Worm (Caenorhabditis elegans) whole organism, L1 larva: ENCODE measurements around the gene C35A5.6.
A peak's percentile ranks its signal among the peaks of the same experiment; 100 is the strongest.

Source experiments
- C34B4.2 ChIP-seq: sonication (generic microtip); optimal IDR thresholded peaks from 2 replicates; lab custom pipeline; 2017; ENCODE audit warnings: mild to moderate bottlenecking, missing genetic modification characterization, missing compliant biosample characterization
- alr-1 ChIP-seq: fragments of 200-800 bp; sonication (Bioruptor generic); optimal IDR thresholded peaks from 2 replicates; lab custom pipeline; 2018; ENCODE audit warnings: borderline replicate concordance, mild to moderate bottlenecking, missing genetic modification characterization, missing compliant biosample characterization
- aly-2 ChIP-seq: fragments of 150-350 bp; optimal IDR thresholded peaks from 2 replicates; lab custom pipeline; 2014; ENCODE audit warnings: missing biosample characterization, missing genetic modification characterization
- ceh-82 ChIP-seq, 3 experiments: fragments of 150-350 bp in 1 of 3; sonication (generic microtip) in 2 of 3; optimal IDR thresholded peaks; 2 replicates each; lab custom pipeline; 2014 to 2017; ENCODE audit warnings: missing biosample characterization in 3 of 3, missing genetic modification characterization in 3 of 3
- irx-1 ChIP-seq: sonication (generic microtip); optimal IDR thresholded peaks from 2 replicates; lab custom pipeline; 2016; ENCODE audit warnings: missing genetic modification characterization, missing compliant biosample characterization
- nhr-76 ChIP-seq: sonication (generic microtip); optimal IDR thresholded peaks from 2 replicates; lab custom pipeline; 2017; ENCODE audit warnings: missing biosample characterization, missing genetic modification characterization

DNA sequence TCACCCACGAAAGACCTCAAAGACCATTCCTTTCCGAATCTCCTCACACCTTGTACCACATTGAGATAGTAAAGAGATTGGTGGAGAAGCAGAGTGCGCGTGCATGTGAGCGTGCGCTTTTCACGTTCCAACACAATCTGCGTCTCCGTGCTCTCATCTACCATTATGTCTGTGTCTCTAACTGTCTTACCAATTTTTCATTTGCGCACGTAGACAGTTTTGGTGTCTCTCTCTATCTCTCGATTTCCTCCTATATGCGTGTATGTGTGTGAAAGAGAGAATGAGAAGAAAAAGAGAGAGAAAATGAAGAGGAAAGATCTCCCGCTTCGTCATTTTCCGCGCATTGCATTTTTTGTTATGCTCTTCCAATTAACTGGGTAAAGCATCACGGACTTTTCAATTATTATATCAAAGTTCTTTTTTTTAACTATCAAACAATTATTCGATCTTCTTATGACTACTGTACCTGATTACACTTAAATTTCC is 42.3 kb upstream of the C35A5.6 start:
- TF ChIP-seq aly-2 (tag; lab: Kevin White, UChicago) (peak; percentile 78), C34B4.2 (tag; lab: Kevin White, UChicago) (no peak), nhr-76 (tag; lab: Kevin White, UChicago) (peak; percentile 47), alr-1 (tag; lab: Kevin White, UChicago) (no peak), ceh-82 (tag; optimal IDR thresholded peaks at IDR 0.05; lab: Kevin White, UChicago) (peak; percentile 93 to 95 (median 94)), irx-1 (tag; lab: Kevin White, UChicago) (peak; percentile 84)
